Worm (Caenorhabditis elegans) whole organism, young adult: ENCODE results near the gene F43G6.4.

Experiments used
- F33H1.4 ChIP-seq: fragments of 200-800 bp; sonication (Bioruptor generic); IDR thresholded peaks from 2 replicates; pipeline ENCODE4 v1.3.6; 2022; ENCODE audit warnings: missing genetic modification reagents, missing genetic modification characterization, missing compliant biosample characterization
- T26A5.8 ChIP-seq: sonication (generic microtip); optimal IDR thresholded peaks from 2 replicates; lab custom pipeline; 2016; ENCODE audit warnings: missing genetic modification characterization, missing compliant biosample characterization
- Y67H2A.10 ChIP-seq: fragments of 200-800 bp; sonication (Bioruptor generic); conservative IDR thresholded peaks from 2 replicates; pipeline ENCODE4 v1.3.6; 2022; ENCODE audit warnings: missing genetic modification reagents, missing genetic modification characterization, missing compliant biosample characterization
- ama-1 ChIP-seq, 3 experiments: fragments of 150-350 bp in 1 of 3; sonication (generic microtip) in 2 of 3; optimal IDR thresholded peaks; 2 replicates each; lab custom pipeline; 2014 to 2018; ENCODE audit warnings: missing biosample characterization in 2 of 3, missing genetic modification characterization in 2 of 3, missing genetic modification reagents in 2 of 3
- atf-7 ChIP-seq: sonication (generic microtip); optimal IDR thresholded peaks from 2 replicates; lab custom pipeline; 2017; ENCODE audit warnings: mild to moderate bottlenecking, missing genetic modification characterization, missing compliant biosample characterization
- ccch-3 ChIP-seq: fragments of 200-800 bp; sonication (Bioruptor generic); optimal IDR thresholded peaks from 2 replicates; lab custom pipeline; 2018; ENCODE audit warnings: mild to moderate bottlenecking, missing genetic modification characterization, missing compliant biosample characterization
- dpff-1 ChIP-seq: sonication (generic microtip); optimal IDR thresholded peaks from 2 replicates; lab custom pipeline; 2017; ENCODE audit warnings: mild to moderate bottlenecking, missing genetic modification characterization, missing compliant biosample characterization
- efl-1 ChIP-seq: fragments of 150-350 bp; optimal IDR thresholded peaks from 2 replicates; lab custom pipeline; 2014; ENCODE audit warnings: missing biosample characterization, missing genetic modification reagents, missing genetic modification characterization
- hsf-1 ChIP-seq: fragments of 200-800 bp; sonication (Bioruptor generic); IDR thresholded peaks from 2 replicates; pipeline ENCODE4 v1.3.6; 2022; ENCODE audit warnings: missing genetic modification reagents, missing genetic modification characterization, missing compliant biosample characterization
- sea-2 ChIP-seq: fragments of 200-800 bp; sonication (Bioruptor generic); IDR thresholded peaks from 2 replicates; pipeline ENCODE4 v1.3.6; 2022; ENCODE audit warnings: missing genetic modification characterization, missing compliant biosample characterization
- snpc-4 ChIP-seq, 5 experiments: fragments of 150-350 bp in 1 of 5; sonication (generic microtip) in 4 of 5; optimal IDR thresholded peaks; 2 replicates each; lab custom pipeline; 2014 to 2018; ENCODE audit warnings: missing genetic modification characterization in 5 of 5, missing biosample characterization in 3 of 5, antibody characterized with exemption in 2 of 5, mild to moderate bottlenecking in 2 of 5, missing compliant biosample characterization in 2 of 5, missing genotype in 2 of 5, moderate library complexity in 2 of 5, missing genetic modification reagents in 1 of 5
- xnd-1 ChIP-seq: sonication (generic microtip); optimal IDR thresholded peaks from 2 replicates; lab custom pipeline; 2016; ENCODE audit warnings: missing genotype, missing genetic modification reagents, missing genetic modification characterization, missing compliant biosample characterization

- no peak for TF ChIP-seq sea-2 (GFP tag; lab: Robert Waterston, UW)
- TF ChIP-seq xnd-1: no peak
- no peak for TF ChIP-seq ama-1 (optimal IDR thresholded peaks at IDR 0.05; lab: Kevin White, UChicago)
- TF ChIP-seq ama-1 (GFP tag; optimal IDR thresholded peaks at IDR 0.05; lab: Kevin White, UChicago): no peak
- no peak for TF ChIP-seq atf-7 (tag; lab: Kevin White, UChicago)
- TF ChIP-seq ccch-3 (GFP tag; lab: Kevin White, UChicago): no peak
- TF ChIP-seq dpff-1 (tag; lab: Kevin White, UChicago): no peak
- no peak for TF ChIP-seq efl-1 (GFP tag; lab: Kevin White, UChicago)
- no peak for TF ChIP-seq F33H1.4
- no peak for TF ChIP-seq hsf-1
- peak; percentile 27 for TF ChIP-seq snpc-4 (GFP tag; optimal IDR thresholded peaks at IDR 0.05; lab: Kevin White, UChicago)
- TF ChIP-seq snpc-4 (tag; optimal IDR thresholded peaks at IDR 0.05; lab: Kevin White, UChicago): peak in 3 of 4 experiments; percentile 37 to 78 (median 67)
- TF ChIP-seq Y67H2A.10 (GFP tag; lab: Robert Waterston, UW): no peak
- no peak for TF ChIP-seq T26A5.8 (tag; lab: Kevin White, UChicago)
Measured at ce11 chrII:11842766-11843165, 52.2 kb downstream of the F43G6.4 start.
